Fruit fly (Drosophila melanogaster) whole organism, prepupa: Measurements from ENCODE around the gene HIPP1.

Experiments
- CG11902 ChIP-seq: fragments of 200-800 bp; sonication (Bioruptor generic); optimal IDR thresholded peaks from 3 replicates; lab custom pipeline; 2016; ENCODE audit warnings: missing biosample characterization, missing genetic modification characterization
- CG34406 ChIP-seq: fragments of 200-800 bp; sonication (Bioruptor generic); optimal IDR thresholded peaks from 3 replicates; lab custom pipeline; 2016; ENCODE audit warnings: missing biosample characterization, missing genetic modification characterization
- CG6792 ChIP-seq: fragments of 200-800 bp; sonication (Bioruptor generic); optimal IDR thresholded peaks from 3 replicates; lab custom pipeline; 2016; ENCODE audit warnings: missing biosample characterization, missing genetic modification characterization
- CG6854 ChIP-seq: fragments of 200-800 bp; sonication (Bioruptor generic); optimal IDR thresholded peaks from 2 replicates; lab custom pipeline; 2017; ENCODE audit warnings: missing biosample characterization, mild to moderate bottlenecking, missing genetic modification characterization
- CG7368 ChIP-seq: fragments of 200-800 bp; sonication (Bioruptor generic); optimal IDR thresholded peaks from 3 replicates; lab custom pipeline; 2016; ENCODE audit warnings: missing biosample characterization, missing genetic modification characterization
- Eip93F ChIP-seq: fragments of 200-800 bp; sonication (Bioruptor generic); optimal IDR thresholded peaks from 2 replicates; lab custom pipeline; 2016; ENCODE audit warnings: missing biosample characterization, mild to moderate bottlenecking, missing genetic modification characterization
- Ets21C ChIP-seq: fragments of 200-800 bp; sonication (Bioruptor generic); optimal IDR thresholded peaks from 3 replicates; lab custom pipeline; 2016; ENCODE audit warnings: missing biosample characterization, missing genetic modification characterization
- Met ChIP-seq: fragments of 200-800 bp; sonication (Bioruptor generic); optimal IDR thresholded peaks from 3 replicates; lab custom pipeline; 2016; ENCODE audit warnings: missing biosample characterization, missing genetic modification characterization
- dac ChIP-seq: fragments of 200-800 bp; sonication (Bioruptor generic); optimal IDR thresholded peaks from 2 replicates; lab custom pipeline; 2017; ENCODE audit warnings: missing biosample characterization, mild to moderate bottlenecking, missing genetic modification characterization

DNA sequence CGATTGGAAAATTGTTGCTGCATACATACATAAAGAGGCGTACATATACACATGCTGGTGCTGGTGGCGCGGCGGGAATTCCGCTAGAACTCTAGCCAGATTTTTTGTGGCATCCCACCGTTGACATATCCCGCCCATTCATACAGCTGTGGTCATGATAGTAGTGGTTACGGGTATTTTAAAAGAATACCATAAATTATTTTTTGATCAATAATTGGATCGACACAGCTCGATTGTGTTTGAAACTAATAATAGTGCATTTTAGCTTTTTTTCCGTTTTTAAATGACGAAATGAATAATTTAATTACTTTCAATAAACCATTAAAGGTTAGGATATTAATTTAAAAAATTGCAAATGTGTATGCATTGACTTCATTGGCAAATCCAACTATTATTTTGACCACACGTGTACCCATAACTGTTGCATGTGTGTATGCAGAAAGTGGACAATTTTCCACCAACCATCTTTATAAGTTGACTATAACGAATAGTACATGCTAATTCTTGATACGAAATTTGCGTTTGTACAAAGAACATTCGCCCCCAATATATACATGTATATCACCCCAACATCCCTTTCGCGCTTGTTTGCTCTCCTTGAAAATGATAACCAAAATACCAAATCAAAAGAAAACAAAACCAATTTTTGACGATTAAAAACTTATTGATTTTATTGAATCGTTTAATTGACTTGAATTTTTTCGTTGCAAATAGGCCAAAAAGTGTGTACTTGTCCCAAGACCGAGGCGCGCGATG lies 37.4 kb upstream of the HIPP1 start:
- TF ChIP-seq Eip93F (GFP tag; lab: Kevin White, UChicago), result peak; percentile 45
- TF ChIP-seq CG6792, result peak; percentile 81
- TF ChIP-seq CG11902 (GFP tag; lab: Kevin White, UChicago), result peak; percentile 56
- peak; percentile 87 for TF ChIP-seq Met (GFP tag; lab: Kevin White, UChicago)
- TF ChIP-seq Ets21C (GFP tag; lab: Kevin White, UChicago), result peak; percentile 75
- no peak for TF ChIP-seq CG6854 (GFP tag; lab: Kevin White, UChicago)
- TF ChIP-seq CG7368 (GFP tag; lab: Kevin White, UChicago), result peak; percentile 81
- peak; percentile 65 for TF ChIP-seq CG34406 (GFP tag; lab: Kevin White, UChicago)
- peak; percentile 37 for TF ChIP-seq dac (GFP tag; lab: Kevin White, UChicago)
